Fruit fly (Drosophila melanogaster) whole organism, embryonic: ENCODE measurements around the gene Jhbp5.
A peak's percentile ranks its signal among the peaks of the same experiment; 100 is the strongest.

Experiments
- BtbVII ChIP-seq: fragments of 200-800 bp; sonication (Bioruptor generic); optimal IDR thresholded peaks from 3 replicates; lab custom pipeline; 2017; ENCODE audit warnings: missing biosample characterization, mild to moderate bottlenecking, missing genetic modification characterization
- CG10209 ChIP-seq: fragments of 200-800 bp; sonication (Bioruptor generic); optimal IDR thresholded peaks from 3 replicates; lab custom pipeline; 2017; ENCODE audit warnings: missing biosample characterization, mild to moderate bottlenecking, missing genetic modification characterization, missing genetic modification reagents
- CG1024 ChIP-seq: fragments of 200-800 bp; sonication (Bioruptor generic); IDR thresholded peaks from 2 replicates; pipeline ENCODE4 v1.3.6; 2022; ENCODE audit warnings: missing biosample characterization, missing genetic modification characterization
- CG12236 ChIP-seq: fragments of 200-800 bp; sonication (Bioruptor generic); optimal IDR thresholded peaks from 2 replicates; lab custom pipeline; 2016; ENCODE audit warnings: missing biosample characterization, missing genetic modification characterization
- CG14860 ChIP-seq: fragments of 200-800 bp; sonication (Bioruptor generic); IDR thresholded peaks from 3 replicates; pipeline ENCODE4 v1.3.6; 2022; ENCODE audit warnings: missing biosample characterization, missing genetic modification characterization; ENCODE audit not compliant: partially characterized antibody
- CG14965 ChIP-seq: fragments of 200-800 bp; sonication (Bioruptor generic); optimal IDR thresholded peaks from 2 replicates; lab custom pipeline; 2016; ENCODE audit warnings: missing biosample characterization, missing genetic modification characterization, borderline replicate concordance
- CG1602 ChIP-seq: fragments of 200-800 bp; sonication (Bioruptor generic); optimal IDR thresholded peaks from 3 replicates; lab custom pipeline; 2016; ENCODE audit warnings: missing biosample characterization, missing genetic modification characterization
- CG17186 ChIP-seq: fragments of 200-800 bp; sonication (Bioruptor generic); optimal IDR thresholded peaks from 3 replicates; lab custom pipeline; 2017; ENCODE audit warnings: missing biosample characterization, missing genetic modification reagents, missing genetic modification characterization
- CG17612 ChIP-seq: fragments of 200-800 bp; sonication (Bioruptor generic); IDR thresholded peaks from 2 replicates; pipeline ENCODE4 v1.3.6; 2022; ENCODE audit warnings: missing biosample characterization, missing genetic modification characterization
- CG1792 ChIP-seq: fragments of 200-800 bp; sonication (Bioruptor generic); optimal IDR thresholded peaks from 2 replicates; lab custom pipeline; 2016; ENCODE audit warnings: missing biosample characterization, missing genetic modification characterization
- CG18262 ChIP-seq: fragments of 200-800 bp; optimal IDR thresholded peaks from 3 replicates; lab custom pipeline; 2019; ENCODE audit warnings: missing biosample characterization, mild to moderate bottlenecking, missing genetic modification characterization, moderate library complexity
- CG31224 ChIP-seq: fragments of 200-800 bp; sonication (Bioruptor generic); IDR thresholded peaks from 2 replicates; pipeline ENCODE4 v1.3.6; 2022; ENCODE audit warnings: missing biosample characterization, missing genetic modification characterization
- CG32532 ChIP-seq: fragments of 200-800 bp; sonication (Bioruptor generic); IDR thresholded peaks from 2 replicates; pipeline ENCODE4 v1.3.6; 2022; ENCODE audit warnings: missing biosample characterization, missing genetic modification characterization
- CG34224 ChIP-seq: fragments of 200-800 bp; sonication (Bioruptor generic); IDR thresholded peaks from 3 replicates; pipeline ENCODE4 v1.3.6; 2022; ENCODE audit warnings: missing biosample characterization, missing genetic modification characterization; ENCODE audit not compliant: partially characterized antibody
- CG43689 ChIP-seq: fragments of 200-800 bp; sonication (Bioruptor generic); IDR thresholded peaks from 2 replicates; pipeline ENCODE4 v1.3.6; 2022; ENCODE audit warnings: missing biosample characterization, missing genetic modification characterization
- CG4424 ChIP-seq: fragments of 200-800 bp; sonication (Bioruptor generic); optimal IDR thresholded peaks from 3 replicates; lab custom pipeline; 2016; ENCODE audit warnings: missing biosample characterization, missing genetic modification characterization
- CG4854 ChIP-seq: fragments of 200-800 bp; sonication (Bioruptor generic); optimal IDR thresholded peaks from 2 replicates; lab custom pipeline; 2016; ENCODE audit warnings: missing biosample characterization, missing genetic modification characterization, inconsistent platforms
- CG6654 ChIP-seq: fragments of 200-800 bp; sonication (Bioruptor generic); optimal IDR thresholded peaks from 2 replicates; lab custom pipeline; 2017; ENCODE audit warnings: missing biosample characterization, mild to moderate bottlenecking, missing genetic modification characterization
- CG6765 ChIP-seq: fragments of 200-800 bp; sonication (Bioruptor generic); optimal IDR thresholded peaks from 3 replicates; lab custom pipeline; 2017; ENCODE audit warnings: missing biosample characterization, mild to moderate bottlenecking, missing genetic modification characterization
- CG7928 ChIP-seq: fragments of 200-800 bp; sonication (Bioruptor generic); optimal IDR thresholded peaks from 2 replicates; lab custom pipeline; 2017; ENCODE audit warnings: missing biosample characterization, mild to moderate bottlenecking, missing genetic modification characterization
- D19B ChIP-seq: fragments of 200-800 bp; sonication (Bioruptor generic); optimal IDR thresholded peaks from 2 replicates; lab custom pipeline; 2017; ENCODE audit warnings: missing biosample characterization, mild to moderate bottlenecking, missing genetic modification characterization
- Dbx ChIP-seq: fragments of 200-800 bp; sonication (Bioruptor generic); IDR thresholded peaks from 3 replicates; pipeline ENCODE4 v1.3.6; 2022; ENCODE audit warnings: missing biosample characterization, missing genetic modification characterization
- Doc3 ChIP-seq: fragments of 200-800 bp; sonication (Bioruptor generic); IDR thresholded peaks from 3 replicates; pipeline ENCODE4 v1.3.6; 2022; ENCODE audit warnings: missing biosample characterization, missing genetic modification characterization; ENCODE audit not compliant: partially characterized antibody
- Dp ChIP-seq: fragments of 200-800 bp; sonication (Bioruptor generic); optimal IDR thresholded peaks from 2 replicates; lab custom pipeline; 2018; ENCODE audit warnings: missing biosample characterization, mild to moderate bottlenecking, missing genetic modification characterization, moderate library complexity
- ERR ChIP-seq: fragments of 200-800 bp; sonication (Bioruptor generic); optimal IDR thresholded peaks from 2 replicates; lab custom pipeline; 2016; ENCODE audit warnings: missing biosample characterization, missing genetic modification characterization
- Gsc ChIP-seq: fragments of 200-800 bp; sonication (Bioruptor generic); IDR thresholded peaks from 2 replicates; pipeline ENCODE4 v1.3.6; 2022; ENCODE audit warnings: missing biosample characterization, missing genetic modification characterization
- HLHmδ ChIP-seq: fragments of 200-800 bp; sonication (Bioruptor generic); optimal IDR thresholded peaks from 2 replicates; lab custom pipeline; 2018; ENCODE audit warnings: missing biosample characterization, mild to moderate bottlenecking, missing genetic modification characterization, moderate library complexity
- Hr3 ChIP-seq: fragments of 200-800 bp; sonication (Bioruptor generic); optimal IDR thresholded peaks from 3 replicates; lab custom pipeline; 2016; ENCODE audit warnings: missing biosample characterization, missing genetic modification characterization
- NC2β ChIP-seq: fragments of 200-800 bp; sonication (Bioruptor generic); optimal IDR thresholded peaks from 2 replicates; lab custom pipeline; 2016; ENCODE audit warnings: missing biosample characterization, missing genetic modification characterization
- Poxn ChIP-seq: fragments of 200-800 bp; sonication (Bioruptor generic); IDR thresholded peaks from 2 replicates; pipeline ENCODE4 v1.3.6; 2022; ENCODE audit warnings: missing biosample characterization, missing genetic modification characterization
- Side ChIP-seq: fragments of 200-800 bp; sonication (Bioruptor generic); optimal IDR thresholded peaks from 2 replicates; lab custom pipeline; 2016; ENCODE audit warnings: missing biosample characterization, missing genetic modification characterization
- Six4 ChIP-seq: fragments of 200-800 bp; sonication (Bioruptor generic); optimal IDR thresholded peaks from 2 replicates; lab custom pipeline; 2016; ENCODE audit warnings: missing biosample characterization, missing genetic modification characterization
- az2 ChIP-seq: fragments of 200-800 bp; sonication (Bioruptor generic); optimal IDR thresholded peaks from 3 replicates; lab custom pipeline; 2016; ENCODE audit warnings: missing biosample characterization, missing genetic modification characterization
- crol ChIP-seq: fragments of 200-800 bp; sonication (Bioruptor generic); IDR thresholded peaks from 2 replicates; pipeline ENCODE4 v1.3.6; 2022; ENCODE audit warnings: missing biosample characterization, missing genetic modification characterization
- en ChIP-seq: fragments of 200-800 bp; sonication (Bioruptor generic); optimal IDR thresholded peaks from 2 replicates; lab custom pipeline; 2016; ENCODE audit warnings: missing biosample characterization, missing genetic modification characterization
- eyg ChIP-seq: fragments of 200-800 bp; sonication (Bioruptor generic); optimal IDR thresholded peaks from 3 replicates; lab custom pipeline; 2016; ENCODE audit warnings: missing biosample characterization, missing genetic modification characterization
- gsb ChIP-seq: fragments of 200-800 bp; sonication (Bioruptor generic); IDR thresholded peaks from 2 replicates; pipeline ENCODE4 v1.3.6; 2022; ENCODE audit warnings: missing biosample characterization, missing genetic modification characterization
- hth ChIP-seq: fragments of >200 bp; optimal IDR thresholded peaks from 2 replicates; lab custom pipeline; 2017; ENCODE audit warnings: inconsistent platforms
- lov ChIP-seq, 2 experiments: fragments of 200-800 bp in 1 of 2; fragments of >200 bp in 1 of 2; sonication (Bioruptor generic) in 1 of 2; IDR thresholded peaks in 1 of 2; optimal IDR thresholded peaks in 1 of 2; 2 replicates in 1 of 2; 3 replicates in 1 of 2; pipeline versions ENCODE4 v1.3.6 to Lab custom; 2017 to 2022; ENCODE audit warnings: missing biosample characterization in 1 of 2, missing genetic modification characterization in 1 of 2
- maf-S ChIP-seq: fragments of 200-800 bp; sonication (Bioruptor generic); optimal IDR thresholded peaks from 2 replicates; lab custom pipeline; 2016; ENCODE audit warnings: missing biosample characterization, missing genetic modification characterization
- nau ChIP-seq: fragments of 200-800 bp; sonication (Bioruptor generic); optimal IDR thresholded peaks from 3 replicates; lab custom pipeline; 2017; ENCODE audit warnings: missing biosample characterization, mild to moderate bottlenecking, missing genetic modification characterization, missing genetic modification reagents
- odd ChIP-seq: fragments of 200-800 bp; sonication (Bioruptor generic); optimal IDR thresholded peaks from 2 replicates; lab custom pipeline; 2017; ENCODE audit warnings: missing biosample characterization, mild to moderate bottlenecking, missing genetic modification characterization
- org-1 ChIP-seq: fragments of 200-800 bp; sonication (Bioruptor generic); optimal IDR thresholded peaks from 2 replicates; lab custom pipeline; 2017; ENCODE audit warnings: missing biosample characterization, missing genetic modification characterization
- pan ChIP-seq, 4 experiments: fragments of >200 bp in 3 of 4; fragments of 200-800 bp in 1 of 4; sonication (Bioruptor generic) in 1 of 4; optimal IDR thresholded peaks in 3 of 4; IDR thresholded peaks in 1 of 4; 2 replicates each; pipeline versions ENCODE4 v1.3.6 to Lab custom; 2017 to 2022; ENCODE audit warnings: missing biosample characterization in 2 of 4, missing genetic modification characterization in 2 of 4, mixed read lengths in 1 of 4
- sug ChIP-seq: fragments of 200-800 bp; optimal IDR thresholded peaks from 2 replicates; lab custom pipeline; 2019; ENCODE audit warnings: missing biosample characterization, mild to moderate bottlenecking, missing genetic modification characterization, moderate library complexity
- tgo ChIP-seq: fragments of 200-800 bp; sonication (Bioruptor generic); IDR thresholded peaks from 3 replicates; pipeline ENCODE4 v1.3.6; 2022; ENCODE audit warnings: missing biosample characterization, missing genetic modification characterization
- tll ChIP-seq, 2 experiments: fragments of 200-800 bp in 1 of 2; fragments of >200 bp in 1 of 2; sonication (Bioruptor generic) in 1 of 2; optimal IDR thresholded peaks; 2 replicates each; lab custom pipeline; 2017 to 2019; ENCODE audit warnings: missing biosample characterization in 2 of 2, missing genetic modification characterization in 2 of 2, mild to moderate bottlenecking in 1 of 2, moderate library complexity in 1 of 2
- vnd ChIP-seq: fragments of 200-800 bp; sonication (Bioruptor generic); IDR thresholded peaks from 3 replicates; pipeline ENCODE4 v1.3.6; 2022; ENCODE audit warnings: missing biosample characterization, missing genetic modification characterization; ENCODE audit not compliant: partially characterized antibody
- vvl ChIP-seq: fragments of 200-800 bp; sonication (Bioruptor generic); IDR thresholded peaks from 2 replicates; pipeline ENCODE4 v1.3.6; 2022; ENCODE audit warnings: missing biosample characterization, missing genetic modification characterization

Gene Jhbp5

DNA sequence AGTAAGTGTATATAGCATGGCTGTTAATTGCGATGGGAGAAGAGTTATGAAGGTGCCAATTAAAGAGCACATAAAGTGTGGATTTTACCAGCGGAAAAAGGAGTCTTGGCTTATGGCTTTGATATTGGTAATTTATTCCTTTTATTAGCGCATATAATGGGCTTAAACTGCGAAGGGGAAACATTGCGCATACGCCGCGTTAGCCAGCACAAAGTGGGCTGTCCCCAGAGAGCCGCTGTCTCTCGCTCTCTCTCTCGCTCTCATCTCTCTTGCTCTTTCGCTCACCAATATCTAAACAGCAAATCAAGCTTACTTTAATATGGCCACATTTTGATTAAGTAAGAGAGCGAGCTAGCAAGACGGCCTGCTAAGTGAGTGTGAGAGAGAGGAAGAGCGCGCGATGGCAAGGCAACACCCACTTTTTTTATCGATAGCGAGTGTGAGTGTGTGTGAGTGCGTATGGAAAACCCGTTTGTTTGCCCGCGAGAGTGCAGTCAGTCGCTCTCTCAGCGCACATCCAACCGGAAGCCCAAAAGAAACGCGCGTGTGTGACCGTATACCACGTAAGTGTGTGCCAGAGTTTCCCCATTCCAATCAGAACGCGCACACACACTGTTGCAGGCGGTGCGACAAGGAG is 20.2 kb downstream of the Jhbp5 start, which contains the start of gene pnr (continued):
- TF ChIP-seq CG7928 (GFP tag; lab: Kevin White, UChicago), result no peak
- TF ChIP-seq Gsc (GFP tag; lab: Robert Waterston, UW), result no peak
- no peak for TF ChIP-seq maf-S (GFP tag; lab: Kevin White, UChicago)
- TF ChIP-seq nau (GFP tag; lab: Kevin White, UChicago), result no peak
- no peak; the same call in 2 of the 3 replicates for TF ChIP-seq tgo (GFP tag; lab: Robert Waterston, UW)
- no peak for TF ChIP-seq CG12236
- TF ChIP-seq Dp (GFP tag; lab: Kevin White, UChicago), result no peak
- no peak for TF ChIP-seq CG17612 (GFP tag; lab: Robert Waterston, UW)
- TF ChIP-seq CG14965 (GFP tag; lab: Kevin White, UChicago), result no peak
- no peak for TF ChIP-seq Poxn
- no peak for TF ChIP-seq org-1
- no peak for TF ChIP-seq lov (optimal IDR thresholded peaks at IDR 0.05; lab: Kevin White, UChicago)
- 0 out of 3 replicates have a peak, but pooled peaks have one; percentile 29 for TF ChIP-seq lov (GFP tag; IDR thresholded peaks at IDR 0.05; lab: Robert Waterston, UW)
- TF ChIP-seq CG1792 (GFP tag; lab: Kevin White, UChicago), result no peak
- no peak for TF ChIP-seq gsb (GFP tag; lab: Robert Waterston, UW)
- TF ChIP-seq CG10209 (GFP tag; lab: Kevin White, UChicago), result no peak
- peak; percentile 1 for TF ChIP-seq CG17186
- TF ChIP-seq sug (tag; lab: Kevin White, UChicago), result no peak
- no peak for TF ChIP-seq CG6654 (GFP tag; lab: Kevin White, UChicago)
- TF ChIP-seq tll (GFP tag; optimal IDR thresholded peaks at IDR 0.05; lab: Kevin White, UChicago), result peak in 1 of 2 experiments; percentile 49
- peak; percentile 21 for TF ChIP-seq HLHmδ (GFP tag; lab: Kevin White, UChicago)
- no peak for TF ChIP-seq CG6765 (GFP tag; lab: Kevin White, UChicago)
- TF ChIP-seq vnd (GFP tag; lab: Robert Waterston, UW), result no peak
- TF ChIP-seq Dbx, result 0 out of 3 replicates have a peak, but pooled peaks have one; percentile 36
- no peak for TF ChIP-seq NC2β (GFP tag; lab: Kevin White, UChicago)
- no peak for TF ChIP-seq CG4424 (GFP tag; lab: Kevin White, UChicago)
- TF ChIP-seq CG34224 (GFP tag; lab: Robert Waterston, UW), result peak; percentile 54; the same call in 2 of the 3 replicates
- TF ChIP-seq CG18262 (tag; lab: Kevin White, UChicago), result peak; percentile 7
- no peak for TF ChIP-seq az2
- TF ChIP-seq CG14860 (GFP tag; lab: Robert Waterston, UW), result no peak
- TF ChIP-seq CG1024 (GFP tag; lab: Robert Waterston, UW), result no peak
- TF ChIP-seq Six4 (GFP tag; lab: Kevin White, UChicago), result no peak
- no peak for TF ChIP-seq CG43689 (GFP tag; lab: Robert Waterston, UW)
- no peak for TF ChIP-seq eyg (GFP tag; lab: Kevin White, UChicago)
- TF ChIP-seq CG1602 (GFP tag; lab: Kevin White, UChicago), result no peak
- no peak for TF ChIP-seq CG31224 (GFP tag; lab: Robert Waterston, UW)
- TF ChIP-seq D19B (GFP tag; lab: Kevin White, UChicago), result no peak
- TF ChIP-seq CG4854 (GFP tag; lab: Kevin White, UChicago), result no peak
- TF ChIP-seq Side, result peak; percentile 20
- TF ChIP-seq hth, result no peak
- peak; percentile 21; the same call in 1 of the 2 replicates for TF ChIP-seq crol (GFP tag; lab: Robert Waterston, UW)
- peak; percentile 86 for TF ChIP-seq vvl (GFP tag; lab: Robert Waterston, UW)
- TF ChIP-seq pan (optimal IDR thresholded peaks at IDR 0.05; lab: Kevin White, UChicago), result no peak
- TF ChIP-seq pan (GFP tag; optimal IDR thresholded peaks at IDR 0.05 in 1 of 2, IDR thresholded peaks at IDR 0.05 in 1 of 2), result peak in 1 of 2 experiments; percentile 30
- TF ChIP-seq CG32532 (GFP tag; lab: Robert Waterston, UW), result peak; percentile 6; the same call in 1 of the 2 replicates
- TF ChIP-seq en (GFP tag; lab: Kevin White, UChicago), result no peak
- TF ChIP-seq odd, result peak; percentile 23
- TF ChIP-seq BtbVII (GFP tag; lab: Kevin White, UChicago), result no peak
- TF ChIP-seq ERR, result no peak
- TF ChIP-seq Doc3 (GFP tag; lab: Robert Waterston, UW), result no peak
- TF ChIP-seq Hr3 (GFP tag; lab: Kevin White, UChicago), result no peak
